Worm (Caenorhabditis elegans): ENCODE data around the gene glb-28.

DNA sequence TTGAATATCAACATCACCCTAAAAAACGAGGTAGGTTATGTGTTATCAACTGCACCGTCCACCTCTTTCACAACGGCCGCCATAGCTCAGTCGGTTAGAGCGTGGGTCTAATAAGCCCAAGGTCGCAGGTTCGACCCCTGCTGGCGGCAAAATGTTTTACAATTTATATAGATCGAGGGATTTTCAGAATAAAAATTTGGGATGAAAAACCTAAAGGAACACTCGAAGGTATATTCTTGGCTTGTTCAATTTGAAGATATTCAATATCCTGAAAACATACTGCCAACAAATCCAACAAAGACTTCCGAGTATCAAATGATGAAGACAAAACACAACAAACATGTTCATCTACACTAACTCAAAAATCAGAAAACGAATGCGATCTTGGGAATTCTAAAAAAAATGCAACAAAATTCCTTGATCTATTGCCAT, 19.6 kb downstream of the glb-28 start:
- TF ChIP-seq blmp-1 (tag; optimal IDR thresholded peaks at IDR 0.05) (no peak), elt-3 (tag; optimal IDR thresholded peaks at IDR 0.05) (no peak), unc-62 (GFP tag; optimal IDR thresholded peaks at IDR 0.05) (no peak), nhr-28 (tag; optimal IDR thresholded peaks at IDR 0.05) (no peak), elt-1 (tag; optimal IDR thresholded peaks at IDR 0.05; ENCODE audit: borderline replicate concordance, insufficient read depth) (no peak), ztf-11 (tag; optimal IDR thresholded peaks at IDR 0.05) (no peak), mls-2 (tag; optimal IDR thresholded peaks at IDR 0.05) (peak; percentile 83), sptf-1 (tag; optimal IDR thresholded peaks at IDR 0.05) (peak; percentile 80), pha-4 (tag; optimal IDR thresholded peaks at IDR 0.05) (no peak), sem-2 (GFP tag; optimal IDR thresholded peaks at IDR 0.05) (peak; percentile 63), nhr-237 (tag; optimal IDR thresholded peaks at IDR 0.05) (no peak), snpc-4 (tag; optimal IDR thresholded peaks at IDR 0.05) (no peak), lsy-2 (tag; optimal IDR thresholded peaks at IDR 0.05) (no peak), ces-1 (GFP tag; optimal IDR thresholded peaks at IDR 0.05) (no peak)
